Fruit fly (Drosophila melanogaster): ENCODE measurements around the gene Cox17.

Cox17 gene

dm6 chrX:15074646-15075351 lies 9.7 kb downstream of the Cox17 start (continued):
- TF ChIP-seq CG17385 (GFP tag; optimal IDR thresholded peaks at IDR 0.05) = peak; percentile 79
- peak; percentile 86 for TF ChIP-seq Mes4 (GFP tag; optimal IDR thresholded peaks at IDR 0.05)
- peak; percentile 54 for TF ChIP-seq CG30020 (tag; optimal IDR thresholded peaks at IDR 0.05)
- TF ChIP-seq CG5953 (GFP tag; IDR thresholded peaks at IDR 0.05) = peak; percentile 83
- peak; percentile 68 for TF ChIP-seq CG2875 (GFP tag; optimal IDR thresholded peaks at IDR 0.05)
- peak; percentile 66 for TF ChIP-seq Nf-YA (GFP tag; IDR thresholded peaks at IDR 0.05)
- no peak for TF ChIP-seq knrl (GFP tag; IDR thresholded peaks at IDR 0.05; ENCODE audit: partially characterized antibody)
- peak; percentile 89 for TF ChIP-seq CG9876 (GFP tag; optimal IDR thresholded peaks at IDR 0.05)
- no peak for TF ChIP-seq Tbp (GFP tag; optimal IDR thresholded peaks at IDR 0.05)
- peak; percentile 86 for TF ChIP-seq eyg (GFP tag; optimal IDR thresholded peaks at IDR 0.05)
- peak; percentile 88 for TF ChIP-seq Ada2b (GFP tag; IDR thresholded peaks at IDR 0.05)
- TF ChIP-seq Poxn (GFP tag; IDR thresholded peaks at IDR 0.05) = peak; percentile 72
- peak; percentile 63 for TF ChIP-seq CG10462 (GFP tag; optimal IDR thresholded peaks at IDR 0.05)
- TF ChIP-seq slbo (GFP tag; IDR thresholded peaks at IDR 0.05) = peak; percentile 97
- TF ChIP-seq Dip2 (GFP tag; IDR thresholded peaks at IDR 0.05) = peak; percentile 39
- TF ChIP-seq CG18262 (tag; optimal IDR thresholded peaks at IDR 0.05) = peak; percentile 77
- peak; percentile 88 for TF ChIP-seq CG12155 (GFP tag; optimal IDR thresholded peaks at IDR 0.05)
- TF ChIP-seq CG6654 (GFP tag; optimal IDR thresholded peaks at IDR 0.05) = peak; percentile 46
- TF ChIP-seq Med (GFP tag) = peak; percentile 98
- TF ChIP-seq CG17912 (GFP tag; optimal IDR thresholded peaks at IDR 0.05) = peak; percentile 55
- TF ChIP-seq Deaf1 (tag; optimal IDR thresholded peaks at IDR 0.05) = peak; percentile 64
- no peak for TF ChIP-seq CG15479 (GFP tag; optimal IDR thresholded peaks at IDR 0.05)
- TF ChIP-seq gem (tag; optimal IDR thresholded peaks at IDR 0.05) = peak; percentile 91
- peak; percentile 79 for TF ChIP-seq Fer3 (tag; optimal IDR thresholded peaks at IDR 0.05)
- peak; percentile 85 for TF ChIP-seq H15 (GFP tag; IDR thresholded peaks at IDR 0.05)
- no peak for TF ChIP-seq HLHmδ (GFP tag; optimal IDR thresholded peaks at IDR 0.05)
- 0 out of 2 replicates have a peak, but pooled peaks have one; percentile 27 for TF ChIP-seq Bgb (GFP tag; IDR thresholded peaks at IDR 0.05; ENCODE audit: partially characterized antibody)
- TF ChIP-seq ato (GFP tag; IDR thresholded peaks at IDR 0.05; ENCODE audit: partially characterized antibody) = no peak
- peak; percentile 57 for TF ChIP-seq CG8281 (tag; optimal IDR thresholded peaks at IDR 0.05)
- TF ChIP-seq CG1602 (GFP tag; optimal IDR thresholded peaks at IDR 0.05) = peak; percentile 85
- peak; percentile 83 for TF ChIP-seq ab (GFP tag; optimal IDR thresholded peaks at IDR 0.05)
- peak; percentile 91 for TF ChIP-seq Meics (GFP tag; optimal IDR thresholded peaks at IDR 0.05)
- peak; percentile 37; the same call in 1 of the 2 replicates for TF ChIP-seq dan (GFP tag; IDR thresholded peaks at IDR 0.05)
- peak; percentile 26 for TF ChIP-seq CG9797 (GFP tag; optimal IDR thresholded peaks at IDR 0.05)
- no peak for TF ChIP-seq sc (optimal IDR thresholded peaks at IDR 0.05)
- TF ChIP-seq sc (GFP tag; optimal IDR thresholded peaks at IDR 0.05) = peak; percentile 48
- TF ChIP-seq hkb (optimal IDR thresholded peaks at IDR 0.05) = peak; percentile 44
- TF ChIP-seq hkb (GFP tag; IDR thresholded peaks at IDR 0.05) = peak; percentile 86
- TF ChIP-seq grau (tag; optimal IDR thresholded peaks at IDR 0.05) = peak; percentile 89
- peak; percentile 86 for TF ChIP-seq CG4820 (GFP tag; optimal IDR thresholded peaks at IDR 0.05)
- TF ChIP-seq Doc2 (GFP tag; IDR thresholded peaks at IDR 0.05) = peak; percentile 61; the same call in 1 of the 2 replicates
- TF ChIP-seq CG10274 (GFP tag; optimal IDR thresholded peaks at IDR 0.05) = peak; percentile 67
- peak; percentile 91 for TF ChIP-seq CG15269 (tag; optimal IDR thresholded peaks at IDR 0.05)
- peak; percentile 51 for TF ChIP-seq abd-A (tag; optimal IDR thresholded peaks at IDR 0.05)
- TF ChIP-seq bcd (GFP tag; optimal IDR thresholded peaks at IDR 0.05) = peak; percentile 88
- peak; percentile 75 for TF ChIP-seq CG32767 (GFP tag; IDR thresholded peaks at IDR 0.05)
- TF ChIP-seq odd (GFP tag; optimal IDR thresholded peaks at IDR 0.05) = peak; percentile 72
- peak; percentile 91 for TF ChIP-seq lmd (GFP tag; IDR thresholded peaks at IDR 0.05)
- peak; percentile 91 for TF ChIP-seq Side (GFP tag; optimal IDR thresholded peaks at IDR 0.05)
- TF ChIP-seq so (GFP tag; IDR thresholded peaks at IDR 0.05) = peak; percentile 82; the same call in 2 of the 3 replicates

All from whole organism, embryonic.